Fruit fly (Drosophila melanogaster): Measurements from ENCODE around the gene Osi19.

dm6 chr3R:6351181-6351580 is 16.0 kb downstream of the Osi19 start:
- peak; percentile 23 for TF ChIP-seq Dll (optimal IDR thresholded peaks at IDR 0.05)
- TF ChIP-seq CG8478 (optimal IDR thresholded peaks at IDR 0.05) = no peak
